Worm (Caenorhabditis elegans): ENCODE measurements around the gene Y75B8A.31.

ce11 chrIII:12325284-12325683 is 26.2 kb upstream of the Y75B8A.31 start:
- no peak for TF ChIP-seq elt-4 (tag; optimal IDR thresholded peaks at IDR 0.05)
- TF ChIP-seq K09A11.1 (tag; optimal IDR thresholded peaks at IDR 0.05; ENCODE audit: insufficient read depth): no peak
- no peak for TF ChIP-seq dmd-4 (tag; optimal IDR thresholded peaks at IDR 0.05; ENCODE audit: borderline replicate concordance)
- TF ChIP-seq fkh-10 (GFP tag; optimal IDR thresholded peaks at IDR 0.05): no peak
- TF ChIP-seq mec-3 (tag; optimal IDR thresholded peaks at IDR 0.05; ENCODE audit: borderline replicate concordance): no peak
- TF ChIP-seq pha-4 (tag; optimal IDR thresholded peaks at IDR 0.05): no peak
- TF ChIP-seq lin-11 (tag; optimal IDR thresholded peaks at IDR 0.05): no peak
